Worm (Caenorhabditis elegans): ENCODE results near the gene fbxb-83.

- TF ChIP-seq nhr-76 (tag; optimal IDR thresholded peaks at IDR 0.05) (no peak), rnt-1 (tag; optimal IDR thresholded peaks at IDR 0.05) (no peak), unc-62 (GFP tag; optimal IDR thresholded peaks at IDR 0.05) (no peak), ama-1 (optimal IDR thresholded peaks at IDR 0.05) (no peak), unc-130 (tag; optimal IDR thresholded peaks at IDR 0.05) (no peak), egl-27 (tag; optimal IDR thresholded peaks at IDR 0.05) (no peak), snu-23 (GFP tag; optimal IDR thresholded peaks at IDR 0.05) (no peak), lsy-2 (tag; optimal IDR thresholded peaks at IDR 0.05) (no peak), isw-1 (GFP tag; IDR thresholded peaks at IDR 0.05) (no peak)
Measured at ce11 chrIII:159149-159548, 14.1 kb upstream of the fbxb-83 start.
